Fruit fly (Drosophila melanogaster): ENCODE measurements around the gene CG4582.

The CG4582 gene

DNA sequence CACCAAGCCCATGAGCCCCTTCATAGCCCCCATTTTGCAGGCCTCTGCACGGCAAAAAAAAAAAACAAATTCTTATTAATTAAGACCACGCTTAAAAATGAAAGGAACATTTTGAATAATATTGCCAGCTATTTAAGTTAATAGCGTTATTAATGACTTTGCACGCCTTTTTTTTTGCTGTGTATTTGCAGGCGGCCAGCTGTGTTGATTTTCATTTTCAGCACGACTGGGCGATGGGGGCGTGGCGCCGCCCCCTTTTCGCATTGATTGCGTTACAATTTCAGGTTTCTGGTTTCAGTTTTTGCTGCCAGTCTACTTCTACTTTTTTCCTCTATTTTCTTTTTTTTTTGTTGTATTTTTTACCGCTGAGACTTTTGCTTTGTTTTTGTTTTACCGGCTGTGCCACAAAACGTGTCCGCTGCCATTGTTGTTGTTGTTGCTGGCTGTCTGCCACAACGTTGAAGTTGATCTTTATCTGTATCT lies 51.0 kb downstream of the CG4582 start (continued):
- peak; percentile 1 for TF ChIP-seq Myb (GFP tag; optimal IDR thresholded peaks at IDR 0.05)
- TF ChIP-seq CG34224 (GFP tag; IDR thresholded peaks at IDR 0.05; ENCODE audit: partially characterized antibody), result no peak
- peak; percentile 12 for TF ChIP-seq sqz (GFP tag; optimal IDR thresholded peaks at IDR 0.05)
- no peak for TF ChIP-seq Gsc (GFP tag; IDR thresholded peaks at IDR 0.05)
- TF ChIP-seq Mrtf (GFP tag; IDR thresholded peaks at IDR 0.05), result 0 out of 3 replicates have a peak, but pooled peaks have one; percentile 44
- no peak for TF ChIP-seq sd (tag; optimal IDR thresholded peaks at IDR 0.05)
- peak; percentile 35 for TF ChIP-seq grn (GFP tag; optimal IDR thresholded peaks at IDR 0.05)
- 0 out of 2 replicates have a peak, but pooled peaks have one; percentile 7 for TF ChIP-seq danr (GFP tag; IDR thresholded peaks at IDR 0.05)
- TF ChIP-seq CG14667 (GFP tag; IDR thresholded peaks at IDR 0.05), result no peak
- TF ChIP-seq twi (tag; optimal IDR thresholded peaks at IDR 0.05), result no peak
- TF ChIP-seq CG7271 (tag; optimal IDR thresholded peaks at IDR 0.05), result no peak
- peak in 1 of 2 experiments; percentile 13 for TF ChIP-seq dpn (GFP tag; optimal IDR thresholded peaks at IDR 0.05)
- no peak for TF ChIP-seq BtbVII (GFP tag; optimal IDR thresholded peaks at IDR 0.05)
- peak; percentile 46 for TF ChIP-seq CG18599 (GFP tag; optimal IDR thresholded peaks at IDR 0.05)
- TF ChIP-seq tio (GFP tag; optimal IDR thresholded peaks at IDR 0.05), result no peak
- peak; percentile 51; the same call in 1 of the 3 replicates for TF ChIP-seq tgo (GFP tag; IDR thresholded peaks at IDR 0.05)
- no peak for TF ChIP-seq CG16779 (GFP tag; IDR thresholded peaks at IDR 0.05)
- no peak for TF ChIP-seq CG1602 (GFP tag; optimal IDR thresholded peaks at IDR 0.05)
- no peak for TF ChIP-seq CG17328 (GFP tag; IDR thresholded peaks at IDR 0.05)
- no peak for TF ChIP-seq her (GFP tag; optimal IDR thresholded peaks at IDR 0.05)
- peak; percentile 39 for TF ChIP-seq CG6689 (GFP tag; IDR thresholded peaks at IDR 0.05)
- no peak for TF ChIP-seq TFAM (GFP tag; optimal IDR thresholded peaks at IDR 0.05)
- TF ChIP-seq CG11093 (GFP tag; IDR thresholded peaks at IDR 0.05), result no peak
- no peak for TF ChIP-seq pum (GFP tag; optimal IDR thresholded peaks at IDR 0.05)
- TF ChIP-seq Fer3 (tag; optimal IDR thresholded peaks at IDR 0.05), result peak; percentile 9
- peak; percentile 27; the same call in 1 of the 2 replicates for TF ChIP-seq CG9932 (GFP tag; IDR thresholded peaks at IDR 0.05)
- 0 out of 2 replicates have a peak, but pooled peaks have one; percentile 17 for TF ChIP-seq HLH3B (GFP tag; IDR thresholded peaks at IDR 0.05)
- peak; percentile 50; the same call in 1 of the 2 replicates for TF ChIP-seq CG7372 (GFP tag; IDR thresholded peaks at IDR 0.05)
- TF ChIP-seq Nf-YB (GFP tag; optimal IDR thresholded peaks at IDR 0.05), result no peak
- no peak for TF ChIP-seq CG10147 (GFP tag; optimal IDR thresholded peaks at IDR 0.05)
- TF ChIP-seq CTCF (GFP tag; optimal IDR thresholded peaks at IDR 0.05), result no peak
- peak; percentile 13 for TF ChIP-seq Ssrp (tag; optimal IDR thresholded peaks at IDR 0.05)
- TF ChIP-seq Ada2b (GFP tag; IDR thresholded peaks at IDR 0.05), result peak; percentile 67
- TF ChIP-seq lmd (GFP tag; IDR thresholded peaks at IDR 0.05), result no peak; the same call in none of the 2 replicates
- peak; percentile 11 for TF ChIP-seq CG1792 (GFP tag; optimal IDR thresholded peaks at IDR 0.05)
- peak; percentile 50 for TF ChIP-seq ind (GFP tag; optimal IDR thresholded peaks at IDR 0.05)
- TF ChIP-seq dimm (GFP tag; IDR thresholded peaks at IDR 0.05), result no peak
- TF ChIP-seq Drgx (GFP tag; IDR thresholded peaks at IDR 0.05), result peak; percentile 94
- TF ChIP-seq z (GFP tag; IDR thresholded peaks at IDR 0.05), result no peak
- TF ChIP-seq trem (tag; optimal IDR thresholded peaks at IDR 0.05), result no peak
- TF ChIP-seq crc (GFP tag; optimal IDR thresholded peaks at IDR 0.05), result no peak
- no peak for TF ChIP-seq odd (GFP tag; optimal IDR thresholded peaks at IDR 0.05)
- TF ChIP-seq corto (GFP tag; optimal IDR thresholded peaks at IDR 0.05), result peak; percentile 20
- TF ChIP-seq pros (GFP tag; optimal IDR thresholded peaks at IDR 0.05), result no peak
- no peak for TF ChIP-seq Dek (tag; optimal IDR thresholded peaks at IDR 0.05)
- no peak for TF ChIP-seq tna (GFP tag; IDR thresholded peaks at IDR 0.05; ENCODE audit: partially characterized antibody)
- no peak for TF ChIP-seq salm (tag; optimal IDR thresholded peaks at IDR 0.05)
- peak; percentile 48; the same call in 2 of the 3 replicates for TF ChIP-seq Aef1 (GFP tag; IDR thresholded peaks at IDR 0.05)
- TF ChIP-seq pita (GFP tag; optimal IDR thresholded peaks at IDR 0.05), result no peak
- TF ChIP-seq CG1529 (GFP tag; optimal IDR thresholded peaks at IDR 0.05), result no peak
- no peak for TF ChIP-seq Chrac-16 (GFP tag; optimal IDR thresholded peaks at IDR 0.05)
- TF ChIP-seq CG34376 (GFP tag; optimal IDR thresholded peaks at IDR 0.05), result no peak
